Worm (Caenorhabditis elegans) whole organism, L2 larva: ENCODE data around the gene F53B1.8.

Source experiments
- C34F6.9 ChIP-seq: fragments of 150-350 bp; optimal IDR thresholded peaks from 2 replicates; lab custom pipeline; 2014; ENCODE audit warnings: missing biosample characterization, missing genetic modification characterization
- F13H6.1 ChIP-seq: sonication (generic microtip); optimal IDR thresholded peaks from 2 replicates; lab custom pipeline; 2016; ENCODE audit warnings: missing genetic modification characterization, missing compliant biosample characterization
- Y55F3AM.14 ChIP-seq: fragments of 200-800 bp; sonication (Bioruptor generic); optimal IDR thresholded peaks from 2 replicates; lab custom pipeline; 2018; ENCODE audit warnings: mild to moderate bottlenecking, missing genetic modification characterization, missing compliant biosample characterization
- ZK546.5 ChIP-seq: sonication (generic microtip); optimal IDR thresholded peaks from 2 replicates; lab custom pipeline; 2017; ENCODE audit warnings: missing biosample characterization, missing genetic modification characterization
- alr-1 ChIP-seq: fragments of 150-350 bp; optimal IDR thresholded peaks from 2 replicates; lab custom pipeline; 2014; ENCODE audit warnings: missing biosample characterization, missing genetic modification characterization
- aly-2 ChIP-seq: fragments of 150-350 bp; optimal IDR thresholded peaks from 2 replicates; lab custom pipeline; 2014; ENCODE audit warnings: missing biosample characterization, missing genetic modification characterization
- ama-1 ChIP-seq: fragments of 150-350 bp; optimal IDR thresholded peaks from 2 replicates; lab custom pipeline; 2018; ENCODE audit warnings: inconsistent platforms
- blmp-1 ChIP-seq: sonication (generic microtip); optimal IDR thresholded peaks from 2 replicates; lab custom pipeline; 2017; ENCODE audit warnings: missing genetic modification characterization, mild to moderate bottlenecking, missing compliant biosample characterization, antibody characterized with exemption, moderate library complexity; ENCODE audit not compliant: insufficient read depth
- ceh-16 ChIP-seq: fragments of 150-350 bp; optimal IDR thresholded peaks from 2 replicates; lab custom pipeline; 2014; ENCODE audit warnings: missing biosample characterization, missing genetic modification characterization
- ceh-82 ChIP-seq: fragments of 150-350 bp; optimal IDR thresholded peaks from 2 replicates; lab custom pipeline; 2014; ENCODE audit warnings: missing biosample characterization, missing genetic modification characterization
- crh-2 ChIP-seq: sonication (generic microtip); optimal IDR thresholded peaks from 2 replicates; lab custom pipeline; 2017; ENCODE audit warnings: missing biosample characterization, missing genetic modification characterization
- dmd-4 ChIP-seq: sonication (generic microtip); optimal IDR thresholded peaks from 2 replicates; lab custom pipeline; 2017; ENCODE audit warnings: missing biosample characterization, missing genetic modification characterization
- egl-27 ChIP-seq: sonication (generic microtip); optimal IDR thresholded peaks from 3 replicates; lab custom pipeline; 2017; ENCODE audit warnings: missing biosample characterization, missing genetic modification reagents, missing genetic modification characterization
- elt-1 ChIP-seq: fragments of 150-350 bp; optimal IDR thresholded peaks from 2 replicates; lab custom pipeline; 2014; ENCODE audit warnings: missing biosample characterization, missing genetic modification characterization
- elt-3 ChIP-seq: sonication (generic microtip); optimal IDR thresholded peaks from 2 replicates; lab custom pipeline; 2017; ENCODE audit warnings: missing biosample characterization, missing genetic modification characterization
- fos-1 ChIP-seq: fragments of 150-350 bp; optimal IDR thresholded peaks from 2 replicates; lab custom pipeline; 2014; ENCODE audit warnings: missing biosample characterization, missing genetic modification characterization
- gmeb-1 ChIP-seq: fragments of 150-350 bp; optimal IDR thresholded peaks from 2 replicates; lab custom pipeline; 2014; ENCODE audit warnings: missing biosample characterization, missing genetic modification characterization
- lin-11 ChIP-seq: fragments of 150-350 bp; sonication (generic microtip); optimal IDR thresholded peaks from 2 replicates; lab custom pipeline; 2014; ENCODE audit warnings: missing biosample characterization, missing genetic modification characterization, inconsistent platforms, mixed read lengths
- lin-13 ChIP-seq: fragments of 150-350 bp; optimal IDR thresholded peaks from 2 replicates; lab custom pipeline; 2014; ENCODE audit warnings: missing biosample characterization, missing genetic modification reagents, missing genetic modification characterization
- lin-39 ChIP-seq: fragments of 150-350 bp; optimal IDR thresholded peaks from 2 replicates; lab custom pipeline; 2014; ENCODE audit warnings: missing biosample characterization, missing genetic modification reagents, missing genetic modification characterization
- lsy-2 ChIP-seq, 2 experiments: fragments of 150-350 bp in 1 of 2; sonication (generic microtip) in 1 of 2; optimal IDR thresholded peaks; 2 replicates each; lab custom pipeline; 2014 to 2017; ENCODE audit warnings: missing biosample characterization in 2 of 2, missing genetic modification characterization in 2 of 2
- mab-5 ChIP-seq: fragments of 150-350 bp; optimal IDR thresholded peaks from 2 replicates; lab custom pipeline; 2014; ENCODE audit warnings: missing biosample characterization, missing genetic modification characterization
- mbf-1 ChIP-seq: sonication (generic microtip); optimal IDR thresholded peaks from 2 replicates; lab custom pipeline; 2017; ENCODE audit warnings: missing biosample characterization, missing genetic modification characterization
- mdl-1 ChIP-seq, 2 experiments: fragments of 150-350 bp in 1 of 2; sonication (generic microtip) in 1 of 2; optimal IDR thresholded peaks; 2 replicates each; lab custom pipeline; 2017; ENCODE audit warnings: missing biosample characterization in 2 of 2, missing genetic modification characterization in 2 of 2
- nhr-11 ChIP-seq: fragments of 150-350 bp; optimal IDR thresholded peaks from 2 replicates; lab custom pipeline; 2014; ENCODE audit warnings: missing biosample characterization, missing genetic modification characterization
- nhr-12 ChIP-seq: fragments of 150-350 bp; optimal IDR thresholded peaks from 2 replicates; lab custom pipeline; 2014; ENCODE audit warnings: missing biosample characterization, missing genetic modification characterization
- nhr-129 ChIP-seq: fragments of 150-350 bp; optimal IDR thresholded peaks from 2 replicates; lab custom pipeline; 2014; ENCODE audit warnings: missing biosample characterization, missing genetic modification characterization
- nhr-21 ChIP-seq: fragments of 150-350 bp; optimal IDR thresholded peaks from 2 replicates; lab custom pipeline; 2014; ENCODE audit warnings: missing biosample characterization, missing genetic modification characterization
- nhr-23 ChIP-seq: fragments of 150-350 bp; optimal IDR thresholded peaks from 2 replicates; lab custom pipeline; 2014; ENCODE audit warnings: missing biosample characterization, missing genetic modification reagents, missing genetic modification characterization
- nhr-237 ChIP-seq: fragments of 150-350 bp; optimal IDR thresholded peaks from 2 replicates; lab custom pipeline; 2014; ENCODE audit warnings: missing biosample characterization, missing genetic modification characterization
- nhr-25 ChIP-seq: fragments of 150-350 bp; sonication (generic microtip); optimal IDR thresholded peaks from 3 replicates; lab custom pipeline; 2014; ENCODE audit warnings: missing biosample characterization, missing genetic modification characterization
- nhr-6 ChIP-seq: fragments of 150-350 bp; optimal IDR thresholded peaks from 2 replicates; lab custom pipeline; 2014; ENCODE audit warnings: missing biosample characterization, missing genetic modification characterization
- nhr-77 ChIP-seq: fragments of 150-350 bp; optimal IDR thresholded peaks from 2 replicates; lab custom pipeline; 2014; ENCODE audit warnings: missing biosample characterization, missing genetic modification characterization
- peb-1 ChIP-seq: fragments of 150-350 bp; optimal IDR thresholded peaks from 2 replicates; lab custom pipeline; 2014; ENCODE audit warnings: missing biosample characterization, missing genetic modification characterization
- sem-4 ChIP-seq: fragments of 150-350 bp; optimal IDR thresholded peaks from 2 replicates; lab custom pipeline; 2014; ENCODE audit warnings: missing biosample characterization, missing genetic modification reagents, missing genetic modification characterization
- skn-1 ChIP-seq: sonication (generic microtip); optimal IDR thresholded peaks from 2 replicates; lab custom pipeline; 2017; ENCODE audit warnings: missing biosample characterization, missing genetic modification characterization
- sma-3 ChIP-seq: sonication (generic microtip); optimal IDR thresholded peaks from 2 replicates; lab custom pipeline; 2016; ENCODE audit warnings: missing genetic modification reagents, missing genetic modification characterization, missing compliant biosample characterization
- sma-9 ChIP-seq, 2 experiments: fragments of 150-350 bp in 1 of 2; sonication (generic microtip) in 1 of 2; optimal IDR thresholded peaks; 2 replicates each; lab custom pipeline; 2014 to 2016; ENCODE audit warnings: missing genetic modification characterization in 2 of 2, mild to moderate bottlenecking in 1 of 2, missing biosample characterization in 1 of 2, missing compliant biosample characterization in 1 of 2, missing genetic modification reagents in 1 of 2, moderate library complexity in 1 of 2
- snpc-4 ChIP-seq: fragments of 150-350 bp; optimal IDR thresholded peaks from 2 replicates; lab custom pipeline; 2014; ENCODE audit warnings: missing biosample characterization, missing genetic modification characterization
- unc-62 ChIP-seq: fragments of 150-350 bp; optimal IDR thresholded peaks from 2 replicates; lab custom pipeline; 2014; ENCODE audit warnings: missing biosample characterization, missing genetic modification reagents, missing genetic modification characterization
- zag-1 ChIP-seq: fragments of 150-350 bp; optimal IDR thresholded peaks from 2 replicates; lab custom pipeline; 2014; ENCODE audit warnings: missing biosample characterization, missing genetic modification characterization
- ztf-1 ChIP-seq: fragments of 200-800 bp; sonication (Bioruptor generic); conservative IDR thresholded peaks from 2 replicates; pipeline ENCODE4 v1.3.6; 2022; ENCODE audit warnings: missing genetic modification characterization, missing compliant biosample characterization
- ztf-11 ChIP-seq: sonication (generic microtip); optimal IDR thresholded peaks from 2 replicates; lab custom pipeline; 2017; ENCODE audit warnings: missing biosample characterization, missing genetic modification characterization
- ztf-4 ChIP-seq: fragments of 150-350 bp; optimal IDR thresholded peaks from 2 replicates; lab custom pipeline; 2014; ENCODE audit warnings: missing biosample characterization, missing genetic modification characterization

The F53B1.8 gene

ce11 chrX:2094094-2094493 lies 35.9 kb downstream of the F53B1.8 start:
- TF ChIP-seq mbf-1 (tag; lab: Kevin White, UChicago) (no peak), skn-1 (tag; lab: Kevin White, UChicago) (no peak), unc-62 (GFP tag; lab: Kevin White, UChicago) (no peak), sem-4 (tag; lab: Kevin White, UChicago) (no peak), ztf-11 (no peak), egl-27 (tag; lab: Kevin White, UChicago) (no peak), dmd-4 (tag; lab: Kevin White, UChicago) (no peak), crh-2 (tag; lab: Kevin White, UChicago) (no peak), nhr-77 (tag; lab: Kevin White, UChicago) (no peak)
- TF ChIP-seq, all 48 proteins: peak for 0

DNA sequence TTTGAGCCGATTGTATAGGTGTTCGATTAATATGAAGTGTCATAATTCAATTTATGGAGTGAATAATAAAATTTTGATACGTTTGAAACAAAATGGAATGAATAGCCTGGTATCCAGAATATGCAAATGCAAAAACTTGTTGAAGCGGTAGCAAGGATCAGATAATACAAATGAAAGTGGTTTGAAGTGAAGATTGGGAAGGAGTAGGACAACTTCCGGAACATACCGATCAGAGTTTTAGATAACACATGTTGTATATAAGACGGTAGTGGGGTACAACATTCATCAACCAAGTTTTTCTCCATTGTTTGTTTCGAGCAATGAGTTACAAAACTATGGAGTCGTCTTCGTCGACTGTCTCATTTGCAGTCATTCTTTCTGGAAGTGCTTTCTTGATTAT lies 36.9 kb downstream of the F53B1.8 start, which contains the start of gene col-164:
Gene col-164 (plus strand): TSS at position 301 of the 400 bp plus-strand sequence.
- TF ChIP-seq sma-3 (GFP tag; lab: Kevin White, UChicago) (no peak), C34F6.9 (tag; lab: Kevin White, UChicago) (no peak), aly-2 (tag; lab: Kevin White, UChicago) (no peak), nhr-237 (no peak), elt-1 (no peak), nhr-6 (tag; lab: Kevin White, UChicago) (no peak), lin-13 (GFP tag; lab: Kevin White, UChicago) (no peak), nhr-11 (tag; lab: Kevin White, UChicago) (no peak), elt-3 (tag; lab: Kevin White, UChicago) (no peak), snpc-4 (no peak), skn-1 (tag; lab: Kevin White, UChicago) (no peak), nhr-21 (tag; lab: Kevin White, UChicago) (no peak)

DNA sequence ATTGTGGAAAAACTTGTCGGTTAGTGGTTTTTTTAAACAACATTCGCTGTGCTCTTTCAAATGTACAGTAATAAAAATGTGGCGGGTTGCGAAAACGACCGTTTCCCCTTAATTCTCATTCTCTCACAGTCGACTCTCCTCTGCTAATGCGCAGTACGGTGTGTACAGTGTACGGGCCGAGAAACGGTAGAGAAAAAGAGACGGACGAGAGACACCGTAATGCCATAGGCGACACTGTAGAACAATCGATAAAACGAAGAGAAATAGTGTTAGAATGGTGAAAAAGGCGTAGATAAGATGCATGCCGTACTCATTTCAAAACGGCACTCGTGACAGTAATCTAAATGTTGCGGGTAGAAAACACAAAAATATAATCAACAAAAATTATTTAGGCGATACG lies 39.5 kb downstream of the F53B1.8 start:
- TF ChIP-seq snpc-4 (no peak), ama-1 (lab: Kevin White, UChicago) (no peak), mab-5 (tag; lab: Kevin White, UChicago) (no peak), crh-2 (tag; lab: Kevin White, UChicago) (peak; percentile 33), Y55F3AM.14 (no peak), nhr-129 (tag; lab: Kevin White, UChicago) (peak; percentile 54), alr-1 (tag; lab: Kevin White, UChicago) (no peak), nhr-237 (no peak), nhr-12 (tag; lab: Kevin White, UChicago) (no peak), C34F6.9 (tag; lab: Kevin White, UChicago) (peak; percentile 11), gmeb-1 (tag; lab: Kevin White, UChicago) (peak; percentile 26), lin-39 (tag; lab: Kevin White, UChicago) (no peak), ceh-16 (tag; lab: Kevin White, UChicago) (no peak), skn-1 (tag; lab: Kevin White, UChicago) (no peak), sma-9 (GFP tag; optimal IDR thresholded peaks at IDR 0.05; lab: Kevin White, UChicago) (peak; percentile 36), sma-9 (tag; optimal IDR thresholded peaks at IDR 0.05; lab: Kevin White, UChicago) (no peak), unc-62 (GFP tag; lab: Kevin White, UChicago) (no peak), fos-1 (tag; lab: Kevin White, UChicago) (peak; percentile 39), nhr-25 (tag; lab: Kevin White, UChicago) (peak; percentile 33), elt-1 (no peak), F13H6.1 (tag; lab: Kevin White, UChicago) (peak; percentile 22), peb-1 (tag; lab: Kevin White, UChicago) (no peak), nhr-77 (tag; lab: Kevin White, UChicago) (no peak)

DNA sequence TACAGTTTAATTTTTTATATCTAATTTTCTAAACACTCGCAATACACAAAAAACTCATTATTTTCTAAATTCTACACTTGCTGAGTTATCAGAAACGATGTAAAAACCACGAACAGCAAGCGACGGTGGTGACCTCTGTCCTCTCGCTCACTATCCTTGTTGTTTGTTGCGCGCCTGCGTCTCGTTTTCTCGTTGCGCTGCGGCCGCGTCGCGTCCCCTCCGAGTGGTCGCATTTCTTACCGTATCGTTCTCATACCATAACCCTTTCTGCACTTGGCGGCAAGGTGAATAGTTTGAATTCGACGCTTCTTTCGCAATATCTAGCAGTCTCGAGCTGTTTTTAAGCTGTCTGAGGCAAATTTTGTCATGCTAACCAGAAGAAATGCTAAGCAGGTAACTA lies 40.6 kb downstream of the F53B1.8 start, which contains the start of gene lsy-2:
Gene lsy-2 (plus strand): TSS at position 271 of the 400 bp plus-strand sequence.
- TF ChIP-seq crh-2 (tag; lab: Kevin White, UChicago) (peak; percentile 25), elt-1 (no peak), nhr-12 (tag; lab: Kevin White, UChicago) (no peak), zag-1 (tag; lab: Kevin White, UChicago) (no peak), nhr-129 (tag; lab: Kevin White, UChicago) (peak; percentile 60), mdl-1 (tag; optimal IDR thresholded peaks at IDR 0.05; lab: Kevin White, UChicago) (no peak), ceh-82 (no peak), lsy-2 (tag; optimal IDR thresholded peaks at IDR 0.05; lab: Kevin White, UChicago) (no peak), nhr-77 (tag; lab: Kevin White, UChicago) (no peak), C34F6.9 (tag; lab: Kevin White, UChicago) (peak; percentile 42), sma-3 (GFP tag; lab: Kevin White, UChicago) (peak; percentile 46), alr-1 (tag; lab: Kevin White, UChicago) (no peak), gmeb-1 (tag; lab: Kevin White, UChicago) (peak; percentile 61), elt-3 (tag; lab: Kevin White, UChicago) (no peak), ztf-1 (no peak), mab-5 (tag; lab: Kevin White, UChicago) (no peak), Y55F3AM.14 (no peak), sma-9 (GFP tag; optimal IDR thresholded peaks at IDR 0.05; lab: Kevin White, UChicago) (no peak), sma-9 (tag; optimal IDR thresholded peaks at IDR 0.05; lab: Kevin White, UChicago) (no peak), ZK546.5 (no peak), F13H6.1 (tag; lab: Kevin White, UChicago) (peak; percentile 31), aly-2 (tag; lab: Kevin White, UChicago) (no peak), lin-11 (tag; lab: Kevin White, UChicago) (peak; percentile 22), sem-4 (tag; lab: Kevin White, UChicago) (peak; percentile 12), ama-1 (lab: Kevin White, UChicago) (no peak), egl-27 (tag; lab: Kevin White, UChicago) (no peak), fos-1 (tag; lab: Kevin White, UChicago) (peak; percentile 31), nhr-23 (tag; lab: Kevin White, UChicago) (no peak), ztf-4 (tag; lab: Kevin White, UChicago) (no peak), blmp-1 (tag; lab: Kevin White, UChicago) (peak; percentile 29)
